Fruit fly (Drosophila melanogaster) S2 (cell line): ENCODE measurements around the gene Sugb.

Experiments used
- CG8478 ChIP-seq: fragments of >200 bp; optimal IDR thresholded peaks from 2 replicates; lab custom pipeline; 2018
- CTCF ChIP-seq, 2 experiments: fragments of >200 bp; optimal IDR thresholded peaks; 2 replicates each; lab custom pipeline; 2018

- TF ChIP-seq CG8478 (lab: Kevin White, UChicago): no peak
- TF ChIP-seq CTCF (optimal IDR thresholded peaks at IDR 0.05; lab: Kevin White, UChicago): no peak
Observed at dm6 chr3L:11685876-11686275, 2.1 kb downstream of the Sugb start.
